Worm (Caenorhabditis elegans) whole organism, L4 larva: ENCODE data around the gene lin-42.

Experiments
- F49E8.2 ChIP-seq: sonication (generic microtip); optimal IDR thresholded peaks from 2 replicates; lab custom pipeline; 2016; ENCODE audit warnings: missing compliant biosample characterization, mild to moderate bottlenecking, missing genetic modification characterization, borderline replicate concordance
- Y48G9A.11 ChIP-seq: fragments of 200-800 bp; sonication (Bioruptor generic); IDR thresholded peaks from 2 replicates; pipeline ENCODE4 v1.3.6; 2022; ENCODE audit warnings: missing genetic modification reagents, missing genetic modification characterization, missing compliant biosample characterization
- Y5F2A.4 ChIP-seq: fragments of 200-800 bp; sonication (Bioruptor generic); optimal IDR thresholded peaks from 2 replicates; lab custom pipeline; 2018; ENCODE audit warnings: mild to moderate bottlenecking, missing genetic modification characterization, missing compliant biosample characterization
- aly-2 ChIP-seq: sonication (generic microtip); optimal IDR thresholded peaks from 2 replicates; lab custom pipeline; 2018; ENCODE audit warnings: missing biosample characterization, missing genetic modification characterization
- ceh-28 ChIP-seq: fragments of 150-350 bp; optimal IDR thresholded peaks from 2 replicates; lab custom pipeline; 2014; ENCODE audit warnings: missing biosample characterization, missing genetic modification reagents, missing genetic modification characterization
- daf-16 ChIP-seq, 3 experiments: sonication (generic microtip); optimal IDR thresholded peaks; 2 replicates each; lab custom pipeline; 2016 to 2017; ENCODE audit warnings: missing genetic modification characterization in 3 of 3, missing genetic modification reagents in 3 of 3, mild to moderate bottlenecking in 2 of 3, missing compliant biosample characterization in 2 of 3, missing biosample characterization in 1 of 3, moderate library complexity in 1 of 3
- daf-19 ChIP-seq: fragments of 200-800 bp; sonication (Bioruptor generic); conservative IDR thresholded peaks from 2 replicates; pipeline ENCODE4 v1.3.6; 2022; ENCODE audit warnings: missing genetic modification characterization, missing compliant biosample characterization
- dmd-6 ChIP-seq: fragments of 200-800 bp; sonication (Bioruptor generic); IDR thresholded peaks from 2 replicates; pipeline ENCODE4 v1.3.6; 2022; ENCODE audit warnings: missing genetic modification reagents, missing genetic modification characterization, missing compliant biosample characterization
- dmd-8 ChIP-seq: fragments of 200-800 bp; sonication (Bioruptor generic); IDR thresholded peaks from 2 replicates; pipeline ENCODE4 v1.3.6; 2022; ENCODE audit warnings: missing genetic modification characterization, missing compliant biosample characterization
- duxl-1 ChIP-seq: sonication (generic microtip); optimal IDR thresholded peaks from 2 replicates; lab custom pipeline; 2016; ENCODE audit warnings: mild to moderate bottlenecking, missing genetic modification characterization, moderate library complexity, missing compliant biosample characterization; ENCODE audit not compliant: poor library complexity
- dve-1 ChIP-seq: sonication (generic microtip); optimal IDR thresholded peaks from 2 replicates; lab custom pipeline; 2017; ENCODE audit warnings: antibody characterized with exemption, mild to moderate bottlenecking, missing genetic modification characterization, missing compliant biosample characterization; ENCODE audit not compliant: insufficient read depth
- egl-43 ChIP-seq: fragments of 200-800 bp; sonication (Bioruptor generic); IDR thresholded peaks from 2 replicates; pipeline ENCODE4 v1.3.6; 2022; ENCODE audit warnings: missing genetic modification reagents, missing genetic modification characterization, missing compliant biosample characterization
- hif-1 ChIP-seq, 2 experiments: sonication (generic microtip); optimal IDR thresholded peaks; 2 replicates each; lab custom pipeline; 2016 to 2017; ENCODE audit warnings: missing compliant biosample characterization in 2 of 2, missing genetic modification characterization in 2 of 2, missing genetic modification reagents in 2 of 2, missing genotype in 2 of 2, mild to moderate bottlenecking in 1 of 2
- lim-7 ChIP-seq: fragments of 200-800 bp; sonication (Bioruptor generic); IDR thresholded peaks from 2 replicates; pipeline ENCODE4 v1.3.6; 2022; ENCODE audit warnings: missing genetic modification characterization, missing compliant biosample characterization
- lir-3 ChIP-seq: sonication (generic microtip); optimal IDR thresholded peaks from 2 replicates; lab custom pipeline; 2016; ENCODE audit warnings: mild to moderate bottlenecking, missing genetic modification characterization, missing compliant biosample characterization
- madf-9 ChIP-seq: fragments of 200-800 bp; sonication (Bioruptor generic); conservative IDR thresholded peaks from 2 replicates; pipeline ENCODE4 v1.3.6; 2022; ENCODE audit warnings: missing genetic modification reagents, missing genetic modification characterization, missing compliant biosample characterization
- mep-1 ChIP-seq: fragments of 150-350 bp; sonication (generic microtip); optimal IDR thresholded peaks from 3 replicates; lab custom pipeline; 2014; ENCODE audit warnings: missing biosample characterization, missing genetic modification characterization
- mes-2 ChIP-seq: sonication (generic microtip); optimal IDR thresholded peaks from 2 replicates; lab custom pipeline; 2016; ENCODE audit warnings: missing genotype, mild to moderate bottlenecking, missing genetic modification characterization, missing compliant biosample characterization; ENCODE audit not compliant: poor library complexity, severe bottlenecking
- nhr-111 ChIP-seq: fragments of 200-800 bp; sonication (Bioruptor generic); optimal IDR thresholded peaks from 2 replicates; lab custom pipeline; 2018; ENCODE audit warnings: mild to moderate bottlenecking, missing genetic modification characterization, missing compliant biosample characterization
- nhr-237 ChIP-seq: sonication (generic microtip); optimal IDR thresholded peaks from 2 replicates; lab custom pipeline; 2017; ENCODE audit warnings: missing biosample characterization, missing genetic modification characterization
- nhr-41 ChIP-seq: fragments of 200-800 bp; sonication (Bioruptor generic); IDR thresholded peaks from 2 replicates; pipeline ENCODE4 v1.3.6; 2022; ENCODE audit warnings: missing genetic modification reagents, missing genetic modification characterization, missing compliant biosample characterization
- nhr-42 ChIP-seq: fragments of 200-800 bp; sonication (Bioruptor generic); IDR thresholded peaks from 2 replicates; pipeline ENCODE4 v1.3.6; 2022; ENCODE audit warnings: missing genetic modification characterization, missing compliant biosample characterization
- pha-4 ChIP-seq, 2 experiments: fragments of 150-350 bp in 1 of 2; fragments of 200-800 bp in 1 of 2; sonication (Bioruptor generic) in 1 of 2; IDR thresholded peaks in 1 of 2; optimal IDR thresholded peaks in 1 of 2; 2 replicates each; pipeline versions ENCODE4 v1.3.6 to Lab custom; 2014 to 2022; ENCODE audit warnings: missing genetic modification characterization in 2 of 2, missing genetic modification reagents in 2 of 2, missing biosample characterization in 1 of 2, missing compliant biosample characterization in 1 of 2
- pqm-1 ChIP-seq: sonication (generic microtip); optimal IDR thresholded peaks from 2 replicates; lab custom pipeline; 2017; ENCODE audit warnings: missing biosample characterization, missing genetic modification characterization
- rbr-2 ChIP-seq: sonication (generic microtip); optimal IDR thresholded peaks from 2 replicates; lab custom pipeline; 2016; ENCODE audit warnings: missing genotype, missing genetic modification characterization, missing compliant biosample characterization
- saeg-2 ChIP-seq: fragments of 200-800 bp; sonication (Bioruptor generic); IDR thresholded peaks from 2 replicates; pipeline ENCODE4 v1.3.6; 2022; ENCODE audit warnings: missing genetic modification reagents, missing genetic modification characterization, missing compliant biosample characterization
- spr-3 ChIP-seq: fragments of 200-800 bp; sonication (Bioruptor generic); optimal IDR thresholded peaks from 2 replicates; lab custom pipeline; 2018; ENCODE audit warnings: mild to moderate bottlenecking, missing genetic modification characterization, missing compliant biosample characterization
- unc-39 ChIP-seq: sonication (generic microtip); optimal IDR thresholded peaks from 2 replicates; lab custom pipeline; 2017; ENCODE audit warnings: missing biosample characterization, missing genetic modification characterization
- unc-62 ChIP-seq, 3 experiments: fragments of 150-350 bp in 1 of 3; sonication (generic microtip); optimal IDR thresholded peaks in 2 of 3; peaks in 1 of 3; 1 replicate in 1 of 3; 2 replicates in 2 of 3; lab custom pipeline; 2014 to 2017; ENCODE audit warnings: missing biosample characterization in 3 of 3, missing genetic modification characterization in 3 of 3, missing genetic modification reagents in 3 of 3, missing genotype in 1 of 3
- vab-7 ChIP-seq: fragments of 200-800 bp; sonication (Bioruptor generic); IDR thresholded peaks from 2 replicates; pipeline ENCODE4 v1.3.6; 2022; ENCODE audit warnings: missing genetic modification reagents, missing genetic modification characterization, missing compliant biosample characterization
- zag-1 ChIP-seq: fragments of 150-350 bp; optimal IDR thresholded peaks from 2 replicates; lab custom pipeline; 2014; ENCODE audit warnings: missing biosample characterization, missing genetic modification characterization
- zfp-2 ChIP-seq: sonication (generic microtip); optimal IDR thresholded peaks from 2 replicates; lab custom pipeline; 2016; ENCODE audit warnings: mild to moderate bottlenecking, missing genetic modification characterization, missing compliant biosample characterization

Gene lin-42

ce11 chrII:1252259-1252658, at the start of gene lin-42:
Gene lin-42, minus strand, starts transcription at chrII:1252359.
- TF ChIP-seq daf-19 (GFP tag; lab: Robert Waterston, UW) (no peak), pqm-1 (no peak), mep-1 (tag; lab: Kevin White, UChicago) (no peak), duxl-1 (no peak), egl-43 (GFP tag; lab: Robert Waterston, UW) (no peak), rbr-2 (tag; lab: Kevin White, UChicago) (no peak), ceh-28 (no peak), hif-1 (tag; optimal IDR thresholded peaks at IDR 0.05; lab: Kevin White, UChicago) (no peak), lim-7 (GFP tag; lab: Robert Waterston, UW) (no peak), nhr-42 (no peak), nhr-237 (tag; lab: Kevin White, UChicago) (no peak)

- TF ChIP-seq pqm-1 = no peak
- TF ChIP-seq lir-3 (tag; lab: Kevin White, UChicago) = no peak
- TF ChIP-seq nhr-111 = no peak
- TF ChIP-seq dmd-8 (GFP tag; lab: Robert Waterston, UW) = no peak
- TF ChIP-seq Y48G9A.11 (GFP tag; lab: Robert Waterston, UW) = no peak
These were observed 49.4 kb upstream of the lin-42 start, which contains the start of gene glb-31 for ce11 chrII:1301554-1301953. Gene glb-31, minus strand, starts transcription at chrII:1301654.

ce11 chrII:1298169-1298568, 46.0 kb upstream of the lin-42 start, which contains the start of gene Y57G7A.1:
Gene Y57G7A.1, plus strand, starts transcription at chrII:1298469.
- TF ChIP-seq daf-16 (GFP tag; optimal IDR thresholded peaks at IDR 0.05; lab: Kevin White, UChicago) (no peak), daf-16 (tag; optimal IDR thresholded peaks at IDR 0.05; lab: Kevin White, UChicago) (no peak), dve-1 (no peak), unc-62 (GFP tag; optimal IDR thresholded peaks at IDR 0.05 in 1 of 2; lab: Kevin White, UChicago) (no peak), unc-62 (tag; optimal IDR thresholded peaks at IDR 0.05; lab: Kevin White, UChicago) (no peak), Y48G9A.11 (GFP tag; lab: Robert Waterston, UW) (no peak), nhr-41 (GFP tag; lab: Robert Waterston, UW) (no peak), F49E8.2 (tag; lab: Kevin White, UChicago) (no peak), spr-3 (GFP tag; lab: Kevin White, UChicago) (no peak), dmd-6 (GFP tag; lab: Robert Waterston, UW) (no peak), mes-2 (tag; lab: Kevin White, UChicago) (no peak), zag-1 (no peak), aly-2 (tag; lab: Kevin White, UChicago) (no peak), pqm-1 (no peak), pha-4 (GFP tag; IDR thresholded peaks at IDR 0.05; lab: Robert Waterston, UW) (no peak), pha-4 (tag; optimal IDR thresholded peaks at IDR 0.05; lab: Kevin White, UChicago) (no peak), Y5F2A.4 (no peak), saeg-2 (GFP tag; lab: Robert Waterston, UW) (no peak), madf-9 (GFP tag; lab: Robert Waterston, UW) (no peak), zfp-2 (no peak), vab-7 (GFP tag; lab: Robert Waterston, UW) (no peak)

- TF ChIP-seq pqm-1 = peak; percentile 10
- peak; percentile 43; the same call in 1 of the 2 replicates for TF ChIP-seq dmd-6 (GFP tag; lab: Robert Waterston, UW)
- no peak for TF ChIP-seq daf-16 (GFP tag; optimal IDR thresholded peaks at IDR 0.05; lab: Kevin White, UChicago)
- TF ChIP-seq daf-16 (tag; optimal IDR thresholded peaks at IDR 0.05; lab: Kevin White, UChicago) = peak; percentile 89
- no peak for TF ChIP-seq unc-39 (tag; lab: Kevin White, UChicago)
These were observed 45.5 kb upstream of the lin-42 start for ce11 chrII:1297697-1298093.
